Worm (Caenorhabditis elegans) whole organism, L3 larva: ENCODE measurements around the gene ZK616.61.

Source experiments
- ama-1 ChIP-seq: fragments of 150-350 bp; optimal IDR thresholded peaks from 2 replicates; lab custom pipeline; 2018
- ceh-82 ChIP-seq: fragments of 150-350 bp; optimal IDR thresholded peaks from 2 replicates; lab custom pipeline; 2014; ENCODE audit warnings: missing biosample characterization, missing genetic modification characterization
- ceh-9 ChIP-seq: sonication (generic microtip); optimal IDR thresholded peaks from 2 replicates; lab custom pipeline; 2018; ENCODE audit warnings: missing biosample characterization, missing genetic modification characterization
- fkh-10 ChIP-seq: sonication (generic microtip); optimal IDR thresholded peaks from 2 replicates; lab custom pipeline; 2017; ENCODE audit warnings: missing biosample characterization, missing genetic modification reagents, missing genetic modification characterization
- hmg-11 ChIP-seq: sonication (generic microtip); optimal IDR thresholded peaks from 2 replicates; lab custom pipeline; 2016; ENCODE audit warnings: missing genetic modification characterization, missing compliant biosample characterization
- lin-15B ChIP-seq: fragments of 150-350 bp; optimal IDR thresholded peaks from 2 replicates; lab custom pipeline; 2014; ENCODE audit warnings: missing biosample characterization, missing genetic modification characterization
- nhr-237 ChIP-seq: fragments of 150-350 bp; optimal IDR thresholded peaks from 2 replicates; lab custom pipeline; 2014; ENCODE audit warnings: missing biosample characterization, missing genetic modification characterization
- pqm-1 ChIP-seq: fragments of 150-350 bp; optimal IDR thresholded peaks from 2 replicates; lab custom pipeline; 2017; ENCODE audit warnings: missing biosample characterization, missing genetic modification characterization, inconsistent platforms
- skn-1 ChIP-seq: fragments of 150-350 bp; optimal IDR thresholded peaks from 2 replicates; lab custom pipeline; 2014; ENCODE audit warnings: missing biosample characterization, missing genetic modification characterization
- snpc-4 ChIP-seq: fragments of 150-350 bp; optimal IDR thresholded peaks from 2 replicates; lab custom pipeline; 2014; ENCODE audit warnings: missing biosample characterization, missing genetic modification characterization
- unc-62 ChIP-seq: fragments of 150-350 bp; sonication (generic microtip); optimal IDR thresholded peaks from 4 replicates; lab custom pipeline; 2014; ENCODE audit warnings: missing biosample characterization, missing genetic modification reagents, missing genetic modification characterization

DNA sequence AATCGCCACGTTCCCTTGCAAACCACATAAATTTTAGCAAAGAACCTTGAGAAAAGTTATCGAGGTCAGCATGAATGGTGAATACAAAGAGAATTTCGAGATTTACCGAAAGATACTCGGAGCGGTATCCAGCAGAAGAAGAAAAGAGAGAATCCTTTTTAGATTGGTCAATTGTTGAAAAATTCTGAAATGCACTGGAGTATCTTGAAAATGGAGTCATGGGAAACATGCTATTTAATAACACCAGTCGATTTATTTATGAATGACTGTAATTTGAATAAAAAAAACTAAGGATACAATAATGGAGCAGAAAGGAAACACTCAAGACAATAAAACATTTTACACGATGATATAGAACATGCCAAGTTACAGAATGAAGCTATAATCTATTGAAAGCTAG, 15.5 kb upstream of the ZK616.61 start:
- TF ChIP-seq skn-1 (tag; lab: Kevin White, UChicago) (no peak), ceh-82 (tag; lab: Kevin White, UChicago) (no peak), pqm-1 (tag; lab: Kevin White, UChicago) (no peak), unc-62 (GFP tag; lab: Kevin White, UChicago) (no peak), nhr-237 (tag; lab: Kevin White, UChicago) (no peak), hmg-11 (no peak), snpc-4 (tag; lab: Kevin White, UChicago) (no peak), ceh-9 (tag; lab: Kevin White, UChicago) (no peak), fkh-10 (GFP tag; lab: Kevin White, UChicago) (no peak), lin-15B (tag; lab: Kevin White, UChicago) (no peak), ama-1 (lab: Kevin White, UChicago) (no peak)
